Worm (Caenorhabditis elegans) whole organism, early embryonic: ENCODE results near the gene C07E3.3.

Experiments used
- B0310.2 ChIP-seq: sonication (generic microtip); optimal IDR thresholded peaks from 2 replicates; lab custom pipeline; 2016; ENCODE audit warnings: mild to moderate bottlenecking, missing genetic modification characterization, missing compliant biosample characterization
- F13C5.2 ChIP-seq: sonication (generic microtip); optimal IDR thresholded peaks from 2 replicates; lab custom pipeline; 2017; ENCODE audit warnings: mild to moderate bottlenecking, missing genetic modification characterization, inconsistent platforms, missing compliant biosample characterization
- ama-1 ChIP-seq: fragments of 150-350 bp; optimal IDR thresholded peaks from 2 replicates; lab custom pipeline; 2014
- ceh-36 ChIP-seq: sonication (generic microtip); optimal IDR thresholded peaks from 2 replicates; lab custom pipeline; 2016; ENCODE audit warnings: missing genetic modification characterization, inconsistent platforms, missing compliant biosample characterization
- ets-7 ChIP-seq: sonication (generic microtip); optimal IDR thresholded peaks from 2 replicates; lab custom pipeline; 2016; ENCODE audit warnings: missing genotype, missing genetic modification characterization, missing compliant biosample characterization
- flt-1 ChIP-seq: fragments of 200-800 bp; sonication (Bioruptor generic); IDR thresholded peaks from 2 replicates; pipeline ENCODE4 v1.3.6; 2022; ENCODE audit warnings: missing genetic modification characterization, missing compliant biosample characterization
- hmbx-1 ChIP-seq: sonication (generic microtip); optimal IDR thresholded peaks from 2 replicates; lab custom pipeline; 2016; ENCODE audit warnings: mild to moderate bottlenecking, missing genetic modification characterization, missing compliant biosample characterization
- hmg-4 ChIP-seq: fragments of 200-800 bp; sonication (Bioruptor generic); optimal IDR thresholded peaks from 2 replicates; lab custom pipeline; 2018; ENCODE audit warnings: mild to moderate bottlenecking, missing genetic modification characterization, missing compliant biosample characterization
- hnd-1 ChIP-seq: sonication (generic microtip); optimal IDR thresholded peaks from 2 replicates; lab custom pipeline; 2016; ENCODE audit warnings: missing genetic modification characterization, missing compliant biosample characterization
- pes-1 ChIP-seq: fragments of 200-800 bp; sonication (Bioruptor generic); IDR thresholded peaks from 2 replicates; pipeline ENCODE4 v1.3.6; 2022; ENCODE audit warnings: missing genetic modification reagents, missing genetic modification characterization, missing compliant biosample characterization
- scrt-1 ChIP-seq: fragments of 200-800 bp; sonication (Bioruptor generic); IDR thresholded peaks from 2 replicates; pipeline ENCODE4 v1.3.6; 2022; ENCODE audit warnings: missing genetic modification characterization, missing compliant biosample characterization
- sea-1 ChIP-seq: fragments of 200-800 bp; sonication (Bioruptor generic); conservative IDR thresholded peaks from 2 replicates; pipeline ENCODE4 v1.3.6; 2022; ENCODE audit warnings: missing genetic modification characterization, missing compliant biosample characterization
- tbx-11 ChIP-seq: fragments of 200-800 bp; sonication (Bioruptor generic); IDR thresholded peaks from 2 replicates; pipeline ENCODE4 v1.3.6; 2022; ENCODE audit warnings: missing genetic modification characterization, missing compliant biosample characterization
- tbx-37 ChIP-seq: fragments of 200-800 bp; sonication (Bioruptor generic); conservative IDR thresholded peaks from 2 replicates; pipeline ENCODE4 v1.3.6; 2022; ENCODE audit warnings: missing genetic modification reagents, missing genetic modification characterization, missing compliant biosample characterization
- tra-4 ChIP-seq: sonication (generic microtip); optimal IDR thresholded peaks from 2 replicates; lab custom pipeline; 2017; ENCODE audit warnings: missing genetic modification characterization, missing compliant biosample characterization

Gene C07E3.3

ce11 chrII:10303663-10304115, 53.6 kb downstream of the C07E3.3 start, which contains the start of gene vha-9:
vha-9 (minus strand) TSS chrII:10303713.
- TF ChIP-seq sea-1 (GFP tag; lab: Robert Waterston, UW) = no peak
- TF ChIP-seq tbx-37 = no peak
- TF ChIP-seq hmg-4 (GFP tag; lab: Kevin White, UChicago) = peak; percentile 43
- no peak for TF ChIP-seq tbx-11 (GFP tag; lab: Robert Waterston, UW)
- peak; percentile 67 for TF ChIP-seq ceh-36
- no peak; the same call in 1 of the 2 replicates for TF ChIP-seq pes-1 (GFP tag; lab: Robert Waterston, UW)
- TF ChIP-seq hmbx-1 = no peak
- no peak for TF ChIP-seq ets-7 (tag; lab: Kevin White, UChicago)
- TF ChIP-seq hnd-1 = no peak
- TF ChIP-seq flt-1 (GFP tag; lab: Robert Waterston, UW) = no peak
- peak; percentile 29; the same call in 1 of the 2 replicates for TF ChIP-seq scrt-1 (GFP tag; lab: Robert Waterston, UW)
- no peak for TF ChIP-seq ama-1 (lab: Kevin White, UChicago)
- TF ChIP-seq B0310.2 (tag; lab: Kevin White, UChicago) = no peak
- TF ChIP-seq F13C5.2 = peak; percentile 36
- TF ChIP-seq tra-4 (tag; lab: Kevin White, UChicago) = no peak
